Fruit fly (Drosophila melanogaster) whole organism, wandering third instar larva: ENCODE data around the gene CG46465.

Source experiments
- Abd-B ChIP-seq: fragments of >200 bp; optimal IDR thresholded peaks from 2 replicates; lab custom pipeline; 2017; ENCODE audit warnings: missing biosample characterization, missing genetic modification characterization
- CG32264 ChIP-seq: fragments of 200-800 bp; sonication (Bioruptor generic); optimal IDR thresholded peaks from 2 replicates; lab custom pipeline; 2016; ENCODE audit warnings: missing biosample characterization, missing genetic modification characterization
- CrebA ChIP-seq: fragments of 200-800 bp; sonication (Bioruptor generic); optimal IDR thresholded peaks from 2 replicates; lab custom pipeline; 2016; ENCODE audit warnings: missing biosample characterization, mild to moderate bottlenecking, missing genetic modification characterization, borderline replicate concordance
- Dfd ChIP-seq: fragments of >200 bp; optimal IDR thresholded peaks from 2 replicates; lab custom pipeline; 2017; ENCODE audit warnings: missing biosample characterization, missing genetic modification characterization
- Dif ChIP-seq: fragments of 200-275, 200-300 bp; sonication (Bioruptor generic); optimal IDR thresholded peaks from 2 replicates; lab custom pipeline; 2018; ENCODE audit warnings: missing biosample characterization, missing genetic modification characterization; ENCODE audit not compliant: partially characterized antibody
- Hnf4 ChIP-seq: fragments of 200-800 bp; sonication (Bioruptor generic); optimal IDR thresholded peaks from 2 replicates; lab custom pipeline; 2016; ENCODE audit warnings: missing biosample characterization, mild to moderate bottlenecking, missing genetic modification characterization
- Hr78 ChIP-seq: fragments of >200 bp; optimal IDR thresholded peaks from 2 replicates; lab custom pipeline; 2017; ENCODE audit warnings: missing biosample characterization, missing genetic modification characterization
- Hr83 ChIP-seq: fragments of 200-300 bp; sonication (Bioruptor generic); optimal IDR thresholded peaks from 2 replicates; lab custom pipeline; 2016; ENCODE audit warnings: missing biosample characterization, mild to moderate bottlenecking, missing genetic modification characterization, moderate library complexity; ENCODE audit not compliant: poor library complexity, severe bottlenecking
- Jra ChIP-seq: sonication (Bioruptor generic); optimal IDR thresholded peaks from 2 replicates; lab custom pipeline; 2016; ENCODE audit warnings: missing biosample characterization, missing genetic modification characterization
- Mio ChIP-seq: sonication (Bioruptor generic); optimal IDR thresholded peaks from 2 replicates; lab custom pipeline; 2016; ENCODE audit warnings: missing biosample characterization, missing genetic modification characterization
- Myc ChIP-seq: fragments of >200 bp; optimal IDR thresholded peaks from 2 replicates; lab custom pipeline; 2017
- OdsH ChIP-seq: fragments of 200-800 bp; sonication (Bioruptor generic); optimal IDR thresholded peaks from 2 replicates; lab custom pipeline; 2016; ENCODE audit warnings: missing biosample characterization, mild to moderate bottlenecking, missing genetic modification characterization
- Rel ChIP-seq, 2 experiments: fragments of 200-800 bp; sonication (Bioruptor generic) in 1 of 2; optimal IDR thresholded peaks; 2 replicates in 1 of 2; 3 replicates in 1 of 2; lab custom pipeline; 2016 to 2019; ENCODE audit warnings: mild to moderate bottlenecking in 2 of 2, missing biosample characterization in 2 of 2, missing genetic modification characterization in 2 of 2, moderate library complexity in 1 of 2
- Sp1 ChIP-seq: fragments of 200-800 bp; sonication (Bioruptor generic); optimal IDR thresholded peaks from 3 replicates; lab custom pipeline; 2019; ENCODE audit warnings: missing biosample characterization, mild to moderate bottlenecking, missing genetic modification characterization, moderate library complexity
- Vsx2 ChIP-seq: fragments of 200-300, 225-300 bp; sonication (Bioruptor generic); optimal IDR thresholded peaks from 2 replicates; lab custom pipeline; 2018; ENCODE audit warnings: missing biosample characterization, missing genetic modification characterization; ENCODE audit not compliant: partially characterized antibody
- br ChIP-seq: fragments of 200-800 bp; sonication (Bioruptor generic); optimal IDR thresholded peaks from 2 replicates; lab custom pipeline; 2016; ENCODE audit warnings: missing biosample characterization, missing genetic modification characterization
- brk ChIP-seq: fragments of 200-800 bp; sonication (Bioruptor generic); optimal IDR thresholded peaks from 2 replicates; lab custom pipeline; 2016; ENCODE audit warnings: missing biosample characterization, mild to moderate bottlenecking, missing genetic modification characterization
- dl ChIP-seq, 2 experiments: fragments of 175-275, 200-275 bp in 1 of 2; fragments of 200-275 bp in 1 of 2; sonication (Bioruptor generic); optimal IDR thresholded peaks; lab custom pipeline; 2018; ENCODE audit warnings: mild to moderate bottlenecking in 2 of 2, missing biosample characterization in 2 of 2, missing genetic modification characterization in 2 of 2, moderate library complexity in 2 of 2; ENCODE audit not compliant: partially characterized antibody in 2 of 2, insufficient read depth in 1 of 2
- dmrt93B ChIP-seq: fragments of 200-800 bp; sonication (Bioruptor generic); optimal IDR thresholded peaks from 2 replicates; lab custom pipeline; 2018; ENCODE audit warnings: missing biosample characterization, mild to moderate bottlenecking, missing genetic modification characterization
- dsf ChIP-seq: sonication (Bioruptor generic); optimal IDR thresholded peaks from 2 replicates; lab custom pipeline; 2016; ENCODE audit warnings: missing biosample characterization, missing genetic modification characterization, borderline replicate concordance
- ey ChIP-seq: fragments of 200-800 bp; sonication (Bioruptor generic); optimal IDR thresholded peaks from 2 replicates; lab custom pipeline; 2016; ENCODE audit warnings: missing biosample characterization, missing genetic modification characterization
- fru ChIP-seq: fragments of 200-800 bp; sonication (Bioruptor generic); optimal IDR thresholded peaks from 3 replicates; lab custom pipeline; 2016; ENCODE audit warnings: missing biosample characterization, mild to moderate bottlenecking, missing genetic modification characterization
- h ChIP-seq: fragments of 200-800 bp; sonication (Bioruptor generic); optimal IDR thresholded peaks from 3 replicates; lab custom pipeline; 2016; ENCODE audit warnings: missing biosample characterization, mild to moderate bottlenecking, missing genetic modification characterization
- jim ChIP-seq: fragments of 175-275, 200-325 bp; sonication (Bioruptor generic); optimal IDR thresholded peaks from 2 replicates; lab custom pipeline; 2016; ENCODE audit warnings: missing biosample characterization, mild to moderate bottlenecking, missing genetic modification characterization
- lola ChIP-seq: fragments of >200 bp; optimal IDR thresholded peaks from 2 replicates; lab custom pipeline; 2017; ENCODE audit warnings: missing biosample characterization, missing genetic modification characterization
- pan ChIP-seq: fragments of >200 bp; optimal IDR thresholded peaks from 2 replicates; lab custom pipeline; 2017
- psq ChIP-seq: fragments of 200-800 bp; sonication (Bioruptor generic); optimal IDR thresholded peaks from 3 replicates; lab custom pipeline; 2017; ENCODE audit warnings: missing biosample characterization, mild to moderate bottlenecking, missing genetic modification characterization, moderate library complexity
- rgr ChIP-seq: fragments of 200-800 bp; sonication (Bioruptor generic); optimal IDR thresholded peaks from 3 replicates; lab custom pipeline; 2016; ENCODE audit warnings: missing biosample characterization, mild to moderate bottlenecking, missing genetic modification characterization
- sage ChIP-seq: fragments of 200-800 bp; sonication (Bioruptor generic); optimal IDR thresholded peaks from 2 replicates; lab custom pipeline; 2016; ENCODE audit warnings: missing biosample characterization, mild to moderate bottlenecking, missing genetic modification characterization
- tai ChIP-seq: sonication (Bioruptor generic); optimal IDR thresholded peaks from 2 replicates; lab custom pipeline; 2016; ENCODE audit warnings: missing biosample characterization, missing genetic modification characterization
- woc ChIP-seq: sonication (Bioruptor generic); optimal IDR thresholded peaks from 2 replicates; lab custom pipeline; 2016; ENCODE audit warnings: missing biosample characterization, mild to moderate bottlenecking, missing genetic modification characterization

The CG46465 gene

dm6 chr2L:18992196-18992595, at the start of gene CG46465:
CG46465 (plus strand) TSS chr2L:18992496.
- TF ChIP-seq sage (GFP tag; lab: Kevin White, UChicago): no peak
- TF ChIP-seq Vsx2: no peak
- no peak for TF ChIP-seq CG32264
- no peak for TF ChIP-seq fru (GFP tag; lab: Kevin White, UChicago)
- TF ChIP-seq OdsH (GFP tag; lab: Kevin White, UChicago): no peak
- TF ChIP-seq jim (GFP tag; lab: Kevin White, UChicago): no peak
- no peak for TF ChIP-seq rgr (GFP tag; lab: Kevin White, UChicago)
- TF ChIP-seq lola (GFP tag; lab: Kevin White, UChicago): no peak
- no peak for TF ChIP-seq Myc (lab: Kevin White, UChicago)
- no peak for TF ChIP-seq ey
- no peak for TF ChIP-seq Dif (GFP tag; lab: Kevin White, UChicago)
- TF ChIP-seq dmrt93B (GFP tag; lab: Kevin White, UChicago): no peak
- TF ChIP-seq Dfd: no peak

DNA sequence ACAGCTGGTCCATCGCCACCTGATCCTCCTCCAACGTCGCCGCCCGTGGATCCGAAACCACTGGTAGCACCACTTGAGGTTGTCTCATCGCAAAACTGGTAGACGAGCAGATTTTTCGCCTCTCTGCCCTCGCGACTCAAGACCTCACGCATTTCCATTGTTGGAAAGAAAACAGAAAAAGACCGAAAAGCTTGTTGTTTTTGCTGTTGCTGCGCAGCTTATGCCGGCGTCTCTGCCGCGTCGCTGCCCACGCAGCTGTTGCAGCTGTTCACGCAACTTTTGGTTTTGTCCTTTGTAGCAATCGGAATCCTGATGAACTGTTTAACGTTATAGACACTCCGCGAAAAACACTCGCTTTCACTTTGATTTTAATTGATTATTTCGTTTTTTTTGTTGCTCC, 49.0 kb upstream of the CG46465 start:
- TF ChIP-seq CrebA (no peak), Hr83 (no peak), Myc (lab: Kevin White, UChicago) (no peak), tai (GFP tag; lab: Kevin White, UChicago) (no peak), dsf (GFP tag; lab: Kevin White, UChicago) (no peak), jim (GFP tag; lab: Kevin White, UChicago) (no peak), Hnf4 (GFP tag; lab: Kevin White, UChicago) (no peak), lola (GFP tag; lab: Kevin White, UChicago) (no peak), br (GFP tag; lab: Kevin White, UChicago) (no peak), sage (GFP tag; lab: Kevin White, UChicago) (no peak), Jra (GFP tag; lab: Kevin White, UChicago) (no peak), Mio (GFP tag; lab: Kevin White, UChicago) (no peak), Abd-B (no peak), Dif (GFP tag; lab: Kevin White, UChicago) (no peak), CG32264 (no peak), Rel (GFP tag; optimal IDR thresholded peaks at IDR 0.05; lab: Kevin White, UChicago) (no peak), Rel (tag; optimal IDR thresholded peaks at IDR 0.05; lab: Kevin White, UChicago) (no peak)

DNA sequence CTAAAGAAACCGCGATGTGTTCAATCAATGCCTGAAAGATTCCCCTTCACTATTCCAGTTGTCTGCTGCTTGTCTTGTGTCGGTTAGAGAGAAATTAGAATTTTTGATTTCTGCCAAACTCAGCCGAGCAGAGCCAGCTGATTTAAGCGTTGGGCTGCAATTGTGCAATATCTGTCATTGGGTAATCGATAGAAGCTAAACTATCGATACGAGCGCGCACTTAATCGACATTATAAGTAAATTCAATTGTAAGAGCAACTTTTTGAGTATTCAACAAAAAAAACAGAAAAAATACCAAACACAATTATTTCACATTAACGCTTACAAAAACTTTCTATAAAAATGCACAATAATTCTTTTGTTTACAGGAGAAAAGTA, 48.5 kb upstream of the CG46465 start, which contains the start of gene ssp3:
TSS of gene ssp3 (minus strand) at position 164 of the 378 bp plus-strand sequence.
- peak; percentile 13 for TF ChIP-seq tai (GFP tag; lab: Kevin White, UChicago)
- TF ChIP-seq brk (GFP tag; lab: Kevin White, UChicago): no peak
- TF ChIP-seq, all 38 proteins: peak for 1

dm6 chr2L:18944175-18945012, 47.9 kb upstream of the CG46465 start:
- TF ChIP-seq jim (GFP tag; lab: Kevin White, UChicago): no peak
- TF ChIP-seq woc (GFP tag; lab: Kevin White, UChicago): peak; percentile 46
- peak; percentile 33 for TF ChIP-seq Sp1 (GFP tag; lab: Kevin White, UChicago)
- TF ChIP-seq CrebA: peak; percentile 90
- TF ChIP-seq Vsx2: peak; percentile 86
- peak; percentile 70 to 83 for TF ChIP-seq dl (GFP tag; optimal IDR thresholded peaks at IDR 0.05; lab: Kevin White, UChicago; ENCODE audit: insufficient read depth in 1 of 2, partially characterized antibody in 2 of 2)
- TF ChIP-seq CG32264: no peak
- TF ChIP-seq Dif (GFP tag; lab: Kevin White, UChicago): peak; percentile 87
- no peak for TF ChIP-seq pan (lab: Kevin White, UChicago)
- peak; percentile 62 for TF ChIP-seq br (GFP tag; lab: Kevin White, UChicago)
- TF ChIP-seq h (GFP tag; lab: Kevin White, UChicago): peak; percentile 4
- TF ChIP-seq rgr (GFP tag; lab: Kevin White, UChicago): no peak
- TF ChIP-seq Jra (GFP tag; lab: Kevin White, UChicago): no peak
- peak; percentile 48 for TF ChIP-seq psq (GFP tag; lab: Kevin White, UChicago)
- TF ChIP-seq lola (GFP tag; lab: Kevin White, UChicago): no peak
- TF ChIP-seq ey: peak; percentile 11
- peak; percentile 50 for TF ChIP-seq Hnf4 (GFP tag; lab: Kevin White, UChicago)
- peak; percentile 45 for TF ChIP-seq Rel (GFP tag; optimal IDR thresholded peaks at IDR 0.05; lab: Kevin White, UChicago)
- peak; percentile 71 for TF ChIP-seq Rel (tag; optimal IDR thresholded peaks at IDR 0.05; lab: Kevin White, UChicago)
- peak; percentile 18 for TF ChIP-seq fru (GFP tag; lab: Kevin White, UChicago)
- TF ChIP-seq brk (GFP tag; lab: Kevin White, UChicago): peak; percentile 59
- no peak for TF ChIP-seq Hr78 (GFP tag; lab: Kevin White, UChicago)
